Worm (Caenorhabditis elegans): Measurements from ENCODE around the gene W02B12.16.

DNA sequence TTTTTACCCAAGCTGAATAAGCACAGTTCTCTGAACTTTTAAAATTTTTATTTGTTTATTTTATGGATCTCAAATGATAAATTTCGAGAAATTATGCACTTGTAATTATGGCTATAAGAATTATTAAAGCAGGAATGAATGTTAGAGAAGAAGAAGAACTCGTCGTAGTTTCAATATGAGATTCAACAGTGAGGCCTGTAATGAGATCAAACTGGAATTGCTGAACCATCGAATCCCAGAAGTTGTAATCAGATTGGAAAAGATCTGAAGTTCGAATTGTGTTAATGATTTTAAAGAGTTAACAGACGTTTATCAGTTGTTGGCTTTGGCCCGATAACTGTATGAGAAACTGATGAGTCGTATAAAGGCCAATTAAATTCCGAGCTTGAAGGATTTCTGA, 20.6 kb downstream of the W02B12.16 start:
- TF ChIP-seq ama-1 (optimal IDR thresholded peaks at IDR 0.05) (no peak), nhr-77 (tag; optimal IDR thresholded peaks at IDR 0.05) (no peak), duxl-1 (tag; optimal IDR thresholded peaks at IDR 0.05; ENCODE audit: poor library complexity) (no peak), lin-39 (tag; optimal IDR thresholded peaks at IDR 0.05) (no peak)
